Worm (Caenorhabditis elegans) whole organism, late embryonic: ENCODE measurements around the gene nas-24.

ENCODE experiments used
- C08G9.2 ChIP-seq: sonication (generic microtip); optimal IDR thresholded peaks from 2 replicates; lab custom pipeline; 2016; ENCODE audit warnings: mild to moderate bottlenecking, missing genetic modification characterization, moderate library complexity, missing compliant biosample characterization
- ahr-1 ChIP-seq: sonication (generic microtip); optimal IDR thresholded peaks from 2 replicates; lab custom pipeline; 2016; ENCODE audit warnings: missing genetic modification characterization, missing compliant biosample characterization
- ama-1 ChIP-seq: fragments of 150-350 bp; optimal IDR thresholded peaks from 2 replicates; lab custom pipeline; 2014
- ceh-14 ChIP-seq: sonication (generic microtip); optimal IDR thresholded peaks from 2 replicates; lab custom pipeline; 2016; ENCODE audit warnings: missing genotype, missing genetic modification characterization, missing compliant biosample characterization
- ceh-19 ChIP-seq: fragments of 200-800 bp; sonication (Bioruptor generic); optimal IDR thresholded peaks from 2 replicates; lab custom pipeline; 2018; ENCODE audit warnings: mild to moderate bottlenecking, missing genetic modification characterization, missing compliant biosample characterization
- ceh-24 ChIP-seq: sonication (generic microtip); optimal IDR thresholded peaks from 2 replicates; lab custom pipeline; 2016; ENCODE audit warnings: mild to moderate bottlenecking, missing genetic modification characterization, missing compliant biosample characterization
- ceh-48 ChIP-seq: sonication (generic microtip); optimal IDR thresholded peaks from 2 replicates; lab custom pipeline; 2016; ENCODE audit warnings: missing genetic modification characterization, inconsistent platforms, missing compliant biosample characterization
- elt-4 ChIP-seq: sonication (generic microtip); optimal IDR thresholded peaks from 2 replicates; lab custom pipeline; 2016; ENCODE audit warnings: missing genetic modification characterization, missing compliant biosample characterization
- fax-1 ChIP-seq: sonication (generic microtip); optimal IDR thresholded peaks from 2 replicates; lab custom pipeline; 2016; ENCODE audit warnings: missing genotype, missing genetic modification characterization, missing compliant biosample characterization
- gmeb-2 ChIP-seq: sonication (generic microtip); optimal IDR thresholded peaks from 2 replicates; lab custom pipeline; 2016; ENCODE audit warnings: missing genetic modification characterization, inconsistent platforms, missing compliant biosample characterization
- hlh-13 ChIP-seq: fragments of 200-800 bp; sonication (Bioruptor generic); optimal IDR thresholded peaks from 2 replicates; lab custom pipeline; 2018; ENCODE audit warnings: mild to moderate bottlenecking, missing genetic modification characterization, missing compliant biosample characterization
- hlh-30 ChIP-seq: sonication (generic microtip); optimal IDR thresholded peaks from 2 replicates; lab custom pipeline; 2017; ENCODE audit warnings: antibody characterized with exemption, missing genetic modification characterization, missing compliant biosample characterization; ENCODE audit not compliant: insufficient read depth
- hlh-6 ChIP-seq: sonication (generic microtip); optimal IDR thresholded peaks from 2 replicates; lab custom pipeline; 2016; ENCODE audit warnings: missing genotype, missing genetic modification characterization, missing compliant biosample characterization
- hlh-8 ChIP-seq: sonication (generic microtip); optimal IDR thresholded peaks from 2 replicates; lab custom pipeline; 2016; ENCODE audit warnings: missing genotype, missing genetic modification characterization, missing compliant biosample characterization
- nfya-1 ChIP-seq: sonication (generic microtip); optimal IDR thresholded peaks from 2 replicates; lab custom pipeline; 2017; ENCODE audit warnings: missing genetic modification characterization, mild to moderate bottlenecking, missing compliant biosample characterization, antibody characterized with exemption, moderate library complexity
- nhr-232 ChIP-seq: sonication (generic microtip); optimal IDR thresholded peaks from 2 replicates; lab custom pipeline; 2016; ENCODE audit warnings: missing genetic modification characterization, missing compliant biosample characterization
- odd-2 ChIP-seq: sonication (generic microtip); optimal IDR thresholded peaks from 2 replicates; lab custom pipeline; 2017; ENCODE audit warnings: antibody characterized with exemption, mild to moderate bottlenecking, missing genetic modification characterization, missing compliant biosample characterization
- pha-2 ChIP-seq: sonication (generic microtip); optimal IDR thresholded peaks from 2 replicates; lab custom pipeline; 2017; ENCODE audit warnings: mild to moderate bottlenecking, missing genetic modification characterization, missing compliant biosample characterization
- pha-4 ChIP-seq: fragments of 150-350 bp; optimal IDR thresholded peaks from 2 replicates; lab custom pipeline; 2018; ENCODE audit warnings: missing biosample characterization, missing genetic modification reagents, missing genetic modification characterization
- pqm-1 ChIP-seq: sonication (generic microtip); optimal IDR thresholded peaks from 2 replicates; lab custom pipeline; 2016; ENCODE audit warnings: missing genetic modification characterization, missing compliant biosample characterization
- pros-1 ChIP-seq: fragments of 150-350 bp; optimal IDR thresholded peaks from 2 replicates; lab custom pipeline; 2014; ENCODE audit warnings: missing biosample characterization, missing genetic modification reagents, missing genetic modification characterization
- sdc-2 ChIP-seq: sonication (generic microtip); optimal IDR thresholded peaks from 2 replicates; lab custom pipeline; 2016; ENCODE audit warnings: missing genotype, missing genetic modification characterization, missing compliant biosample characterization
- sox-2 ChIP-seq: fragments of 200-800 bp; sonication (Bioruptor generic); IDR thresholded peaks from 2 replicates; pipeline ENCODE4 v1.3.6; 2022; ENCODE audit warnings: missing genetic modification reagents, missing genetic modification characterization, missing compliant biosample characterization
- sox-4 ChIP-seq: sonication (generic microtip); optimal IDR thresholded peaks from 2 replicates; lab custom pipeline; 2017; ENCODE audit warnings: mild to moderate bottlenecking, missing genetic modification characterization, inconsistent platforms, missing compliant biosample characterization
- syd-9 ChIP-seq: sonication (generic microtip); optimal IDR thresholded peaks from 2 replicates; lab custom pipeline; 2016; ENCODE audit warnings: mild to moderate bottlenecking, missing genetic modification characterization, moderate library complexity, missing compliant biosample characterization
- ttx-3 ChIP-seq: sonication (generic microtip); optimal IDR thresholded peaks from 2 replicates; lab custom pipeline; 2016; ENCODE audit warnings: missing genetic modification reagents, missing genetic modification characterization, missing compliant biosample characterization
- unc-3 ChIP-seq, 2 experiments: fragments of 200-800 bp in 1 of 2; sonication (Bioruptor generic) in 1 of 2; sonication (generic microtip) in 1 of 2; conservative IDR thresholded peaks in 1 of 2; optimal IDR thresholded peaks in 1 of 2; 2 replicates each; pipeline versions ENCODE4 v1.3.6 to Lab custom; 2016 to 2022; ENCODE audit warnings: missing compliant biosample characterization in 2 of 2, missing genetic modification characterization in 2 of 2, missing genetic modification reagents in 1 of 2
- unc-42 ChIP-seq: sonication (generic microtip); optimal IDR thresholded peaks from 2 replicates; lab custom pipeline; 2016; ENCODE audit warnings: missing genotype, missing genetic modification characterization, missing compliant biosample characterization
- unc-55 ChIP-seq: sonication (generic microtip); optimal IDR thresholded peaks from 2 replicates; lab custom pipeline; 2017; ENCODE audit warnings: missing biosample characterization, missing genetic modification reagents, missing genetic modification characterization
- unc-86 ChIP-seq: sonication (generic microtip); optimal IDR thresholded peaks from 2 replicates; lab custom pipeline; 2016; ENCODE audit warnings: missing genetic modification characterization, missing compliant biosample characterization
- zip-5 ChIP-seq: sonication (generic microtip); optimal IDR thresholded peaks from 2 replicates; lab custom pipeline; 2016; ENCODE audit warnings: missing genetic modification characterization, missing compliant biosample characterization

Gene nas-24

ce11 chrV:13751811-13752210 lies 17.4 kb upstream of the nas-24 start, which contains the start of gene cld-9:
TSS of gene cld-9 (minus strand) at chrV:13751891.
- TF ChIP-seq unc-86 (tag; lab: Kevin White, UChicago) = no peak

ce11 chrV:13753481-13753880 lies 15.7 kb upstream of the nas-24 start, which contains the start of gene F20G2.1:
TSS of gene F20G2.1 (minus strand) at chrV:13753581.
- TF ChIP-seq gmeb-2 (no peak), pqm-1 (tag; lab: Kevin White, UChicago) (no peak), zip-5 (no peak), nhr-232 (no peak), ttx-3 (tag; lab: Kevin White, UChicago) (no peak), ceh-19 (GFP tag; lab: Kevin White, UChicago) (no peak), ama-1 (lab: Kevin White, UChicago) (no peak)
- TF ChIP-seq, all 69 proteins: peak for 0

DNA sequence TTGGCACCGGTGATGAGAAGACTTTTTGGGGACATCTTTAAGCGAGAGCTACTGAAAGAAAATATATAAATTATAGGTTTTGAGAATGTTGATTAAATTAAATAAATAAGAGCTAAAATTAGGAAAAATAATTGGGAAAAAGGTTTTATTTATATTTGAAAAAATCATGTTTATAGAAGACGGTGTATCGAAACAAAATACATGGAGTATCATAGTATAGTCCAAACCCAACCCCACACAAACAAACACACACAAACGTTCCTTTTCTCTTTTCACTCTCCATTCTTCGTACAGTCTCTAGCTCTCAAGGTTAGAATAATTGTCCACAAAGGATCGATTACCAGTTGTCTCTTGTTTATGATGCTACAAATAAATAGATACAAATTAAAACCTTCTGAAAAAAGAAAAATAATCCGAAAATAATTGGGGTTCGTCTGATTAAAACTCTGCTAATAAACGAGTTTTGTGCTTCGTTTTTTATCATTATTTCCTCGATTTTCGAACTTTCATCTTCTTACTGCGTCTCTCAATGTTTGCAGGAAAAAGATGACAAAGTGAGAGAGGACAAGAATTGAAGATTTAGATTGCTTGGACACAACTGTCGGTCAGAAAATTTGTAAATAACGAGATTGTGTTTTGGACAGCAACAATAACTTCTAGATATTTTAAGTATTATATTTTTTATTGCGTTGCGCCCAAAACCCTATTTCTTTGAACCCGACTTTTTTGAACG lies 12.7 kb upstream of the nas-24 start, which contains the start of gene F20G2.2:
Gene F20G2.2, minus strand, starts transcription at position 51 of the 733 bp plus-strand sequence.
- TF ChIP-seq pqm-1 (tag; lab: Kevin White, UChicago) = no peak
- no peak for TF ChIP-seq sox-4 (tag; lab: Kevin White, UChicago)
- no peak for TF ChIP-seq hlh-6 (tag; lab: Kevin White, UChicago)
- TF ChIP-seq fax-1 (tag; lab: Kevin White, UChicago) = no peak
- no peak for TF ChIP-seq unc-55 (GFP tag; lab: Kevin White, UChicago)
- TF ChIP-seq nfya-1 (tag; lab: Kevin White, UChicago) = no peak
- no peak for TF ChIP-seq ceh-24 (tag; lab: Kevin White, UChicago)
- no peak for TF ChIP-seq ahr-1
- TF ChIP-seq hlh-13 (GFP tag; lab: Kevin White, UChicago) = no peak
- TF ChIP-seq pha-2 (tag; lab: Kevin White, UChicago) = no peak
- no peak for TF ChIP-seq ceh-14 (tag; lab: Kevin White, UChicago)
- no peak for TF ChIP-seq ttx-3 (tag; lab: Kevin White, UChicago)
- TF ChIP-seq sdc-2 (tag; lab: Kevin White, UChicago) = no peak
- no peak for TF ChIP-seq sox-2 (GFP tag; lab: Robert Waterston, UW)
- TF ChIP-seq syd-9 (tag; lab: Kevin White, UChicago) = no peak

DNA sequence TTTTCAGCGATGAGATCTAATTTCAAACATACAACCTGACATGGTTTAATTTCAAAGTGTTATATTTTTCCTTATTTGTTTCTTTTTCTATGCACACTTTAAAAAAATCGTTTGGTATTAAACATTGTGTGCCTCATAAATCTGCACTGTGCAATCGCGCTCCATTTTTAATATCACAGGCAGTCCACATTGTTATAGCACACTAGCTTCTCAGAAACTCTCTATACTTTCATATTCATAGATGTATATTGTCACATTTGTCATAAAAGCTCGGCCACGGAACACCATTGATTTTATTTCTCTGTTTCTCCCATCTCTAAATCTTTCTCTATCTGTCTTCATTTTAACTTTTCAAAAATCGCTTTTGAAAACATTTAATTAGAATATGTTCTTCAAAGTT lies 11.8 kb upstream of the nas-24 start:
- TF ChIP-seq C08G9.2 (tag; lab: Kevin White, UChicago) (no peak), pros-1 (no peak), syd-9 (tag; lab: Kevin White, UChicago) (no peak), pqm-1 (tag; lab: Kevin White, UChicago) (no peak), ceh-48 (tag; lab: Kevin White, UChicago) (peak; percentile 22), unc-86 (tag; lab: Kevin White, UChicago) (no peak), hlh-30 (no peak), elt-4 (no peak), hlh-8 (tag; lab: Kevin White, UChicago) (no peak), unc-3 (GFP tag; conservative IDR thresholded peaks at IDR 0.05; lab: Robert Waterston, UW) (no peak), unc-3 (tag; optimal IDR thresholded peaks at IDR 0.05; lab: Kevin White, UChicago) (no peak), odd-2 (no peak), unc-42 (tag; lab: Kevin White, UChicago) (peak; percentile 11), pha-2 (tag; lab: Kevin White, UChicago) (no peak), pha-4 (no peak), unc-55 (GFP tag; lab: Kevin White, UChicago) (peak; percentile 9)
- TF ChIP-seq, all 69 proteins: peak for 3
